Fruit fly (Drosophila melanogaster): ENCODE results near the gene CG5938.

The CG5938 gene

dm6 chr3R:27237980-27238379, 36.6 kb upstream of the CG5938 start:
- TF ChIP-seq gl (tag; optimal IDR thresholded peaks at IDR 0.05) = no peak
- no peak for TF ChIP-seq CG32121 (GFP tag; IDR thresholded peaks at IDR 0.05)
- TF ChIP-seq fd96Ca (GFP tag; IDR thresholded peaks at IDR 0.05) = no peak
- TF ChIP-seq rn (GFP tag; IDR thresholded peaks at IDR 0.05) = no peak
- TF ChIP-seq Ets98B (GFP tag; IDR thresholded peaks at IDR 0.05) = no peak

- no peak for TF ChIP-seq CG10348 (GFP tag; IDR thresholded peaks at IDR 0.05)
- 0 out of 2 replicates have a peak, but pooled peaks have one; percentile 6 for TF ChIP-seq CG12605 (GFP tag; IDR thresholded peaks at IDR 0.05)
- TF ChIP-seq CG32121 (GFP tag; IDR thresholded peaks at IDR 0.05) = no peak
- TF ChIP-seq CG4496 (GFP tag; IDR thresholded peaks at IDR 0.05) = 0 out of 3 replicates have a peak, but pooled peaks have one; percentile 15
Observed at dm6 chr3R:27238438-27239301, 35.9 kb upstream of the CG5938 start, which contains the start of the genes CG31064 and PolA2. Gene CG31064 (minus strand): TSS chr3R:27239085. Gene PolA2 (plus strand): TSS chr3R:27239163.

dm6 chr3R:27240967-27241366, 33.6 kb upstream of the CG5938 start, which contains the start of gene CG17991:
Gene CG17991 (plus strand): TSS chr3R:27241267.
- TF ChIP-seq Pif1B (GFP tag; optimal IDR thresholded peaks at IDR 0.05) (no peak), rn (GFP tag; IDR thresholded peaks at IDR 0.05) (no peak), CG13204 (GFP tag; optimal IDR thresholded peaks at IDR 0.05) (no peak), CG9948 (tag; optimal IDR thresholded peaks at IDR 0.05) (no peak), CG34367 (tag; optimal IDR thresholded peaks at IDR 0.05) (no peak), fd96Ca (GFP tag; IDR thresholded peaks at IDR 0.05) (no peak)

dm6 chr3R:27244412-27244741, 30.2 kb upstream of the CG5938 start:
- no peak for TF ChIP-seq CG10348 (GFP tag; IDR thresholded peaks at IDR 0.05)
- TF ChIP-seq CG12605 (GFP tag; IDR thresholded peaks at IDR 0.05) = no peak
- no peak for TF ChIP-seq CG34367 (tag; optimal IDR thresholded peaks at IDR 0.05)
- no peak for TF ChIP-seq CG8301 (tag; optimal IDR thresholded peaks at IDR 0.05)
- no peak; the same call in 2 of the 3 replicates for TF ChIP-seq fd96Ca (GFP tag; IDR thresholded peaks at IDR 0.05)

- TF ChIP-seq Ets98B (GFP tag; IDR thresholded peaks at IDR 0.05) (peak; percentile 24; the same call in 1 of the 2 replicates), CG8159 (tag; optimal IDR thresholded peaks at IDR 0.05) (no peak), Pif1B (GFP tag; optimal IDR thresholded peaks at IDR 0.05) (peak; percentile 41), CG4496 (GFP tag; IDR thresholded peaks at IDR 0.05) (no peak), CG17806 (tag; optimal IDR thresholded peaks at IDR 0.05) (no peak), CG15710 (tag; optimal IDR thresholded peaks at IDR 0.05) (no peak), CG9948 (tag; optimal IDR thresholded peaks at IDR 0.05) (no peak), gl (tag; optimal IDR thresholded peaks at IDR 0.05) (peak; percentile 26), CG34367 (tag; optimal IDR thresholded peaks at IDR 0.05) (no peak), EcR (GFP tag; optimal IDR thresholded peaks at IDR 0.05) (peak; percentile 54), CG12605 (GFP tag; IDR thresholded peaks at IDR 0.05) (no peak), fd96Ca (GFP tag; IDR thresholded peaks at IDR 0.05) (0 out of 3 replicates have a peak, but pooled peaks have one; percentile 17), CG14655 (GFP tag; optimal IDR thresholded peaks at IDR 0.05) (no peak), Pif1A (GFP tag; optimal IDR thresholded peaks at IDR 0.05) (no peak), CG8301 (tag; optimal IDR thresholded peaks at IDR 0.05) (no peak), rn (GFP tag; IDR thresholded peaks at IDR 0.05) (no peak), CG10348 (GFP tag; IDR thresholded peaks at IDR 0.05) (no peak), CG32121 (GFP tag; IDR thresholded peaks at IDR 0.05) (no peak), Snoo (tag; optimal IDR thresholded peaks at IDR 0.05) (peak; percentile 26), D1 (tag; optimal IDR thresholded peaks at IDR 0.05) (no peak), CG13204 (GFP tag; optimal IDR thresholded peaks at IDR 0.05) (peak; percentile 82)
Observed at dm6 chr3R:27244742-27245400, 29.7 kb upstream of the CG5938 start, which contains the start of gene CG18766. Gene CG18766 (minus strand): TSS chr3R:27245249.

- no peak for TF ChIP-seq Pif1A (GFP tag; optimal IDR thresholded peaks at IDR 0.05)
- TF ChIP-seq CG8301 (tag; optimal IDR thresholded peaks at IDR 0.05) = no peak
- TF ChIP-seq CG32121 (GFP tag; IDR thresholded peaks at IDR 0.05) = 0 out of 2 replicates have a peak, but pooled peaks have one; percentile 25
- no peak for TF ChIP-seq CG12605 (GFP tag; IDR thresholded peaks at IDR 0.05)
Observed at dm6 chr3R:27245401-27245757, 29.2 kb upstream of the CG5938 start.

- no peak for TF ChIP-seq gl (tag; optimal IDR thresholded peaks at IDR 0.05)
- no peak for TF ChIP-seq fd96Ca (GFP tag; IDR thresholded peaks at IDR 0.05)
- peak; percentile 49 for TF ChIP-seq CG32121 (GFP tag; IDR thresholded peaks at IDR 0.05)
- TF ChIP-seq CG12605 (GFP tag; IDR thresholded peaks at IDR 0.05) = peak; percentile 64
- no peak for TF ChIP-seq CG10348 (GFP tag; IDR thresholded peaks at IDR 0.05)
- TF ChIP-seq CG4496 (GFP tag; IDR thresholded peaks at IDR 0.05) = peak; percentile 48; the same call in 1 of the 3 replicates
- peak; percentile 69 for TF ChIP-seq CG17806 (tag; optimal IDR thresholded peaks at IDR 0.05)
- TF ChIP-seq Ets98B (GFP tag; IDR thresholded peaks at IDR 0.05) = no peak
- no peak for TF ChIP-seq Snoo (tag; optimal IDR thresholded peaks at IDR 0.05)
- peak; percentile 81 for TF ChIP-seq CG8301 (tag; optimal IDR thresholded peaks at IDR 0.05)
- TF ChIP-seq D1 (tag; optimal IDR thresholded peaks at IDR 0.05) = no peak
- TF ChIP-seq EcR (GFP tag; optimal IDR thresholded peaks at IDR 0.05) = no peak
- TF ChIP-seq CG14655 (GFP tag; optimal IDR thresholded peaks at IDR 0.05) = no peak
- peak; percentile 87 for TF ChIP-seq CG8159 (tag; optimal IDR thresholded peaks at IDR 0.05)
- TF ChIP-seq CG13204 (GFP tag; optimal IDR thresholded peaks at IDR 0.05) = peak; percentile 10
- TF ChIP-seq Pif1B (GFP tag; optimal IDR thresholded peaks at IDR 0.05) = no peak
- TF ChIP-seq Pif1A (GFP tag; optimal IDR thresholded peaks at IDR 0.05) = peak; percentile 5
- TF ChIP-seq CG15710 (tag; optimal IDR thresholded peaks at IDR 0.05) = peak; percentile 80
- peak; percentile 83 for TF ChIP-seq CG9948 (tag; optimal IDR thresholded peaks at IDR 0.05)
- TF ChIP-seq rn (GFP tag; IDR thresholded peaks at IDR 0.05) = no peak
- peak; percentile 68 for TF ChIP-seq CG34367 (tag; optimal IDR thresholded peaks at IDR 0.05)
Observed at dm6 chr3R:27246264-27246663, 28.3 kb upstream of the CG5938 start.
